Fruit fly (Drosophila melanogaster) whole organism, embryonic: ENCODE data around the gene CG31960.
A peak's percentile ranks its signal among the peaks of the same experiment; 100 is the strongest.

Experiments used
- Adf1 ChIP-seq: fragments of 200-800 bp; sonication (Bioruptor generic); IDR thresholded peaks from 2 replicates; pipeline ENCODE4 v1.3.6; 2022; ENCODE audit warnings: missing biosample characterization, missing genetic modification characterization
- Atf-2 ChIP-seq: fragments of 200-800 bp; sonication (Bioruptor generic); optimal IDR thresholded peaks from 2 replicates; lab custom pipeline; 2016; ENCODE audit warnings: missing biosample characterization, missing genetic modification characterization
- CG10565 ChIP-seq: fragments of 200-800 bp; sonication (Bioruptor generic); optimal IDR thresholded peaks from 3 replicates; lab custom pipeline; 2016; ENCODE audit warnings: missing biosample characterization, mild to moderate bottlenecking, missing genetic modification characterization
- CG12744 ChIP-seq: fragments of 200-800 bp; sonication (Bioruptor generic); optimal IDR thresholded peaks from 2 replicates; lab custom pipeline; 2016; ENCODE audit warnings: missing biosample characterization, missing genetic modification characterization
- CG13894 ChIP-seq: fragments of 200-800 bp; sonication (Bioruptor generic); optimal IDR thresholded peaks from 3 replicates; lab custom pipeline; 2018; ENCODE audit warnings: missing biosample characterization, mild to moderate bottlenecking, missing genetic modification characterization, moderate library complexity
- CG1602 ChIP-seq: fragments of 200-800 bp; sonication (Bioruptor generic); optimal IDR thresholded peaks from 3 replicates; lab custom pipeline; 2016; ENCODE audit warnings: missing biosample characterization, missing genetic modification characterization
- CG1647 ChIP-seq: fragments of 200-800 bp; sonication (Bioruptor generic); optimal IDR thresholded peaks from 3 replicates; lab custom pipeline; 2016; ENCODE audit warnings: missing biosample characterization, missing genetic modification characterization
- CG1792 ChIP-seq: fragments of 200-800 bp; sonication (Bioruptor generic); optimal IDR thresholded peaks from 2 replicates; lab custom pipeline; 2016; ENCODE audit warnings: missing biosample characterization, missing genetic modification characterization
- CG2116 ChIP-seq: fragments of 200-800 bp; sonication (Bioruptor generic); optimal IDR thresholded peaks from 3 replicates; lab custom pipeline; 2018; ENCODE audit warnings: missing biosample characterization, mild to moderate bottlenecking, missing genetic modification characterization
- CG2889 ChIP-seq: fragments of 200-800 bp; sonication (Bioruptor generic); IDR thresholded peaks from 3 replicates; pipeline ENCODE4 v1.3.6; 2022; ENCODE audit warnings: missing biosample characterization, missing genetic modification characterization
- CG30020 ChIP-seq: fragments of 200-800 bp; optimal IDR thresholded peaks from 2 replicates; lab custom pipeline; 2019; ENCODE audit warnings: missing biosample characterization, mild to moderate bottlenecking, missing genetic modification characterization, moderate library complexity
- CG34224 ChIP-seq: fragments of 200-800 bp; sonication (Bioruptor generic); IDR thresholded peaks from 3 replicates; pipeline ENCODE4 v1.3.6; 2022; ENCODE audit warnings: missing biosample characterization, missing genetic modification characterization; ENCODE audit not compliant: partially characterized antibody
- CG34376 ChIP-seq: fragments of 200-800 bp; sonication (Bioruptor generic); optimal IDR thresholded peaks from 2 replicates; lab custom pipeline; 2018; ENCODE audit warnings: missing biosample characterization, mild to moderate bottlenecking, missing genetic modification characterization
- CG42726 ChIP-seq: fragments of 200-800 bp; sonication (Bioruptor generic); IDR thresholded peaks from 2 replicates; pipeline ENCODE4 v1.3.6; 2022; ENCODE audit warnings: missing biosample characterization, missing genetic modification characterization; ENCODE audit not compliant: partially characterized antibody
- CG4404 ChIP-seq: fragments of 200-800 bp; sonication (Bioruptor generic); IDR thresholded peaks from 2 replicates; pipeline ENCODE4 v1.3.6; 2022; ENCODE audit warnings: missing biosample characterization, missing genetic modification characterization
- CG5245 ChIP-seq: fragments of 200-800 bp; sonication (Bioruptor generic); optimal IDR thresholded peaks from 3 replicates; lab custom pipeline; 2016; ENCODE audit warnings: missing biosample characterization, missing genetic modification characterization
- CG6654 ChIP-seq: fragments of 200-800 bp; sonication (Bioruptor generic); optimal IDR thresholded peaks from 2 replicates; lab custom pipeline; 2017; ENCODE audit warnings: missing biosample characterization, mild to moderate bottlenecking, missing genetic modification characterization
- CG6689 ChIP-seq: fragments of 200-800 bp; sonication (Bioruptor generic); IDR thresholded peaks from 2 replicates; pipeline ENCODE4 v1.3.6; 2022; ENCODE audit warnings: missing biosample characterization, missing genetic modification characterization
- CG7987 ChIP-seq: fragments of 200-800 bp; sonication (Bioruptor generic); optimal IDR thresholded peaks from 2 replicates; lab custom pipeline; 2018; ENCODE audit warnings: missing biosample characterization, mild to moderate bottlenecking, missing genetic modification characterization, moderate library complexity
- CG8290 ChIP-seq, 3 experiments: fragments of 200-800 bp; sonication (Bioruptor generic); optimal IDR thresholded peaks; 2 replicates each; lab custom pipeline; 2016 to 2019; ENCODE audit warnings: missing biosample characterization in 3 of 3, missing genetic modification characterization in 3 of 3, mild to moderate bottlenecking in 2 of 3, moderate library complexity in 1 of 3
- CG9932 ChIP-seq: fragments of 200-800 bp; sonication (Bioruptor generic); IDR thresholded peaks from 2 replicates; pipeline ENCODE4 v1.3.6; 2022; ENCODE audit warnings: missing biosample characterization, missing genetic modification characterization
- Dbx ChIP-seq: fragments of 200-800 bp; sonication (Bioruptor generic); IDR thresholded peaks from 3 replicates; pipeline ENCODE4 v1.3.6; 2022; ENCODE audit warnings: missing biosample characterization, missing genetic modification characterization
- Ets65A ChIP-seq: fragments of 200-800 bp; sonication (Bioruptor generic); peaks from one replicate; lab custom pipeline; 2016; ENCODE audit warnings: missing biosample characterization, missing genetic modification characterization
- H2.0 ChIP-seq: fragments of 200-800 bp; sonication (Bioruptor generic); IDR thresholded peaks from 2 replicates; pipeline ENCODE4 v1.3.6; 2022; ENCODE audit warnings: missing biosample characterization, missing genetic modification characterization
- Jarid2 ChIP-seq: fragments of 200-800 bp; sonication (Bioruptor generic); optimal IDR thresholded peaks from 3 replicates; lab custom pipeline; 2017; ENCODE audit warnings: mild to moderate bottlenecking, missing biosample characterization, missing genetic modification reagents, missing genetic modification characterization
- NFAT ChIP-seq: fragments of 200-800 bp; sonication (Bioruptor generic); IDR thresholded peaks from 2 replicates; pipeline ENCODE4 v1.3.6; 2022; ENCODE audit warnings: missing biosample characterization, missing genetic modification characterization
- Neu2 ChIP-seq: fragments of 200-800 bp; sonication (Bioruptor generic); optimal IDR thresholded peaks from 3 replicates; lab custom pipeline; 2016; ENCODE audit warnings: missing biosample characterization, missing genetic modification characterization, borderline replicate concordance
- Poxn ChIP-seq: fragments of 200-800 bp; sonication (Bioruptor generic); IDR thresholded peaks from 2 replicates; pipeline ENCODE4 v1.3.6; 2022; ENCODE audit warnings: missing biosample characterization, missing genetic modification characterization
- al ChIP-seq: fragments of 200-800 bp; sonication (Bioruptor generic); IDR thresholded peaks from 2 replicates; pipeline ENCODE4 v1.3.6; 2022; ENCODE audit warnings: missing biosample characterization, missing genetic modification characterization
- amos ChIP-seq: fragments of 200-800 bp; sonication (Bioruptor generic); IDR thresholded peaks from 2 replicates; pipeline ENCODE4 v1.3.6; 2022; ENCODE audit warnings: missing biosample characterization, missing genetic modification characterization; ENCODE audit not compliant: partially characterized antibody
- btn ChIP-seq: fragments of 200-800 bp; sonication (Bioruptor generic); optimal IDR thresholded peaks from 2 replicates; lab custom pipeline; 2016; ENCODE audit warnings: missing biosample characterization, missing genetic modification characterization
- dan ChIP-seq: fragments of 200-800 bp; sonication (Bioruptor generic); IDR thresholded peaks from 2 replicates; pipeline ENCODE4 v1.3.6; 2022; ENCODE audit warnings: missing biosample characterization, missing genetic modification characterization
- dmrt11E ChIP-seq: fragments of 200-800 bp; sonication (Bioruptor generic); optimal IDR thresholded peaks from 3 replicates; lab custom pipeline; 2018; ENCODE audit warnings: missing biosample characterization, mild to moderate bottlenecking, missing genetic modification characterization, moderate library complexity
- eve ChIP-seq, 2 experiments: fragments of >200 bp; optimal IDR thresholded peaks; 2 replicates each; lab custom pipeline; 2017; ENCODE audit warnings: missing biosample characterization in 2 of 2, missing genetic modification characterization in 2 of 2
- fd102C ChIP-seq: fragments of 200-800 bp; sonication (Bioruptor generic); optimal IDR thresholded peaks from 2 replicates; lab custom pipeline; 2018; ENCODE audit warnings: missing biosample characterization, mild to moderate bottlenecking, missing genetic modification characterization, moderate library complexity
- fd64A ChIP-seq: fragments of 200-800 bp; sonication (Bioruptor generic); optimal IDR thresholded peaks from 3 replicates; lab custom pipeline; 2018; ENCODE audit warnings: missing biosample characterization, mild to moderate bottlenecking, missing genetic modification characterization
- fru ChIP-seq: fragments of >200 bp; optimal IDR thresholded peaks from 2 replicates; lab custom pipeline; 2017
- gsb-n ChIP-seq: fragments of 200-800 bp; sonication (Bioruptor generic); optimal IDR thresholded peaks from 3 replicates; lab custom pipeline; 2018; ENCODE audit warnings: missing biosample characterization, mild to moderate bottlenecking, missing genetic modification characterization
- her ChIP-seq: fragments of 200-800 bp; sonication (Bioruptor generic); optimal IDR thresholded peaks from 2 replicates; lab custom pipeline; 2016; ENCODE audit warnings: missing biosample characterization, missing genetic modification characterization
- jumu ChIP-seq: fragments of 200-800 bp; sonication (Bioruptor generic); optimal IDR thresholded peaks from 3 replicates; lab custom pipeline; 2016; ENCODE audit warnings: missing biosample characterization, missing genetic modification characterization
- mam ChIP-seq: fragments of 200-800 bp; sonication (Bioruptor generic); optimal IDR thresholded peaks from 3 replicates; lab custom pipeline; 2016; ENCODE audit warnings: missing biosample characterization, missing genetic modification characterization
- psq ChIP-seq: fragments of 200-800 bp; sonication (Bioruptor generic); optimal IDR thresholded peaks from 2 replicates; lab custom pipeline; 2017; ENCODE audit warnings: missing biosample characterization, missing genetic modification characterization
- ranshi ChIP-seq: fragments of 200-800 bp; sonication (Bioruptor generic); IDR thresholded peaks from 2 replicates; pipeline ENCODE4 v1.3.6; 2022; ENCODE audit warnings: missing biosample characterization, missing genetic modification characterization
- schlank ChIP-seq: fragments of 200-800 bp; sonication (Bioruptor generic); optimal IDR thresholded peaks from 2 replicates; lab custom pipeline; 2018; ENCODE audit warnings: missing biosample characterization, mild to moderate bottlenecking, missing genetic modification characterization
- so ChIP-seq: fragments of 200-800 bp; sonication (Bioruptor generic); IDR thresholded peaks from 3 replicates; pipeline ENCODE4 v1.3.6; 2022; ENCODE audit warnings: missing biosample characterization, missing genetic modification characterization
- tap ChIP-seq: fragments of 200-800 bp; optimal IDR thresholded peaks from 3 replicates; lab custom pipeline; 2019; ENCODE audit warnings: missing biosample characterization, mild to moderate bottlenecking, missing genetic modification characterization, moderate library complexity
- tgo ChIP-seq: fragments of 200-800 bp; sonication (Bioruptor generic); IDR thresholded peaks from 3 replicates; pipeline ENCODE4 v1.3.6; 2022; ENCODE audit warnings: missing biosample characterization, missing genetic modification characterization
- twi ChIP-seq: fragments of 200-800 bp; optimal IDR thresholded peaks from 2 replicates; lab custom pipeline; 2019; ENCODE audit warnings: missing biosample characterization, mild to moderate bottlenecking, missing genetic modification characterization, moderate library complexity
- zen ChIP-seq: fragments of 200-800 bp; sonication (Bioruptor generic); optimal IDR thresholded peaks from 3 replicates; lab custom pipeline; 2018; ENCODE audit warnings: missing biosample characterization, mild to moderate bottlenecking, missing genetic modification characterization, moderate library complexity

CG31960 gene

dm6 chr2L:3771109-3772067 is 13.4 kb upstream of the CG31960 start, which contains the start of gene bowl (continued):
- TF ChIP-seq CG34224 (GFP tag; lab: Robert Waterston, UW): 0 out of 3 replicates have a peak, but pooled peaks have one; percentile 21
- TF ChIP-seq fd64A (GFP tag; lab: Kevin White, UChicago): peak; percentile 68
- TF ChIP-seq fru (lab: Kevin White, UChicago): peak; percentile 19
- TF ChIP-seq CG7987 (GFP tag; lab: Kevin White, UChicago): peak; percentile 45
- peak; percentile 99 for TF ChIP-seq gsb-n (tag; lab: Kevin White, UChicago)
- peak; percentile 69; the same call in 1 of the 2 replicates for TF ChIP-seq CG42726 (GFP tag; lab: Robert Waterston, UW)
- TF ChIP-seq al (GFP tag; lab: Robert Waterston, UW): peak; percentile 96
- peak; percentile 72 for TF ChIP-seq CG10565 (GFP tag; lab: Kevin White, UChicago)
- TF ChIP-seq CG2116 (GFP tag; lab: Kevin White, UChicago): peak; percentile 74
- TF ChIP-seq eve (GFP tag; optimal IDR thresholded peaks at IDR 0.05; lab: Kevin White, UChicago): peak; percentile 98
- TF ChIP-seq tgo (GFP tag; lab: Robert Waterston, UW): peak; percentile 98
- TF ChIP-seq CG6654 (GFP tag; lab: Kevin White, UChicago): peak; percentile 79
- peak; percentile 76 for TF ChIP-seq btn
- peak; percentile 93 for TF ChIP-seq CG12744 (GFP tag; lab: Kevin White, UChicago)
- TF ChIP-seq CG4404: peak; percentile 97
- TF ChIP-seq Adf1 (GFP tag; lab: Robert Waterston, UW): peak; percentile 79
- peak; percentile 94 for TF ChIP-seq Atf-2 (GFP tag; lab: Kevin White, UChicago)
- TF ChIP-seq dan (GFP tag; lab: Robert Waterston, UW): peak; percentile 91
- peak; percentile 19 for TF ChIP-seq CG34376 (GFP tag; lab: Kevin White, UChicago)
- peak; percentile 95 for TF ChIP-seq zen (tag; lab: Kevin White, UChicago)
- peak; percentile 96 for TF ChIP-seq H2.0 (GFP tag; lab: Robert Waterston, UW)
- TF ChIP-seq Jarid2 (GFP tag; lab: Kevin White, UChicago): peak; percentile 85
- peak; percentile 97 for TF ChIP-seq CG9932 (GFP tag; lab: Robert Waterston, UW)
- TF ChIP-seq CG1602 (GFP tag; lab: Kevin White, UChicago): peak; percentile 97
- peak; percentile 85 for TF ChIP-seq CG5245 (GFP tag; lab: Kevin White, UChicago)
- TF ChIP-seq twi (tag; lab: Kevin White, UChicago): peak; percentile 90
- peak; percentile 79 for TF ChIP-seq CG1647
- TF ChIP-seq CG13894 (tag; lab: Kevin White, UChicago): peak; percentile 78
- TF ChIP-seq her: peak; percentile 89
- peak; percentile 87 for TF ChIP-seq CG1792 (GFP tag; lab: Kevin White, UChicago)
- peak; percentile 91 for TF ChIP-seq Poxn (GFP tag; lab: Robert Waterston, UW)
- TF ChIP-seq NFAT (GFP tag; lab: Robert Waterston, UW): peak; percentile 90
- peak; percentile 94 for TF ChIP-seq CG2889
- peak; percentile 75 for TF ChIP-seq Neu2 (GFP tag; lab: Kevin White, UChicago)
- peak; percentile 91 for TF ChIP-seq psq (GFP tag; lab: Kevin White, UChicago)
- TF ChIP-seq Ets65A (GFP tag; lab: Kevin White, UChicago): peak; percentile 90
- peak; percentile 30; the same call in 1 of the 2 replicates for TF ChIP-seq amos (GFP tag; lab: Robert Waterston, UW)
- peak; percentile 92 for TF ChIP-seq jumu
- peak; percentile 94 for TF ChIP-seq CG8290 (GFP tag; optimal IDR thresholded peaks at IDR 0.05; lab: Kevin White, UChicago)
- TF ChIP-seq CG8290 (tag; optimal IDR thresholded peaks at IDR 0.05; lab: Kevin White, UChicago): peak; percentile 48 to 71
- TF ChIP-seq ranshi (GFP tag; lab: Robert Waterston, UW): peak; percentile 96
- TF ChIP-seq so (GFP tag; lab: Robert Waterston, UW): peak; percentile 97
- peak; percentile 81 for TF ChIP-seq CG30020 (tag; lab: Kevin White, UChicago)
- peak; percentile 89 for TF ChIP-seq Dbx
- TF ChIP-seq dmrt11E (tag; lab: Kevin White, UChicago): peak; percentile 97
- peak; percentile 92 for TF ChIP-seq mam (GFP tag; lab: Kevin White, UChicago)
- peak; percentile 82 for TF ChIP-seq tap (tag; lab: Kevin White, UChicago)
- peak; percentile 85 for TF ChIP-seq fd102C (GFP tag; lab: Kevin White, UChicago)
- TF ChIP-seq CG6689 (GFP tag; lab: Robert Waterston, UW): peak; percentile 97
- TF ChIP-seq schlank: peak; percentile 69
